Worm (Caenorhabditis elegans) whole organism, L4 larva: ENCODE measurements around the gene ndg-4.
A peak's percentile ranks its signal among the peaks of the same experiment; 100 is the strongest.

ENCODE experiments used
- D1046.2 ChIP-seq: fragments of 200-800 bp; sonication (Bioruptor generic); IDR thresholded peaks from 2 replicates; pipeline ENCODE4 v1.3.6; 2022; ENCODE audit warnings: missing genetic modification characterization, missing compliant biosample characterization
- Y105C5A.15 ChIP-seq: fragments of 200-800 bp; sonication (Bioruptor generic); IDR thresholded peaks from 2 replicates; pipeline ENCODE4 v1.3.6; 2022; ENCODE audit warnings: missing genetic modification characterization, missing compliant biosample characterization
- aha-1 ChIP-seq: fragments of 150-350 bp; peaks from one replicate; lab custom pipeline; 2014; ENCODE audit warnings: missing biosample characterization, missing genetic modification characterization
- ama-1 ChIP-seq: fragments of 150-350 bp; optimal IDR thresholded peaks from 2 replicates; lab custom pipeline; 2014; ENCODE audit warnings: inconsistent platforms, mixed read lengths
- ctbp-1 ChIP-seq: fragments of 200-800 bp; sonication (Bioruptor generic); IDR thresholded peaks from 2 replicates; pipeline ENCODE4 v1.3.6; 2022; ENCODE audit warnings: missing genetic modification reagents, missing genetic modification characterization, missing compliant biosample characterization
- dve-1 ChIP-seq: sonication (generic microtip); optimal IDR thresholded peaks from 2 replicates; lab custom pipeline; 2017; ENCODE audit warnings: antibody characterized with exemption, mild to moderate bottlenecking, missing genetic modification characterization, missing compliant biosample characterization; ENCODE audit not compliant: insufficient read depth
- fos-1 ChIP-seq: fragments of 150-350 bp; optimal IDR thresholded peaks from 2 replicates; lab custom pipeline; 2014; ENCODE audit warnings: missing biosample characterization, missing genetic modification characterization
- jun-1 ChIP-seq: fragments of 150-350 bp; optimal IDR thresholded peaks from 2 replicates; lab custom pipeline; 2014; ENCODE audit warnings: missing biosample characterization, missing genetic modification reagents, missing genetic modification characterization
- lin-13 ChIP-seq: fragments of 150-350 bp; optimal IDR thresholded peaks from 2 replicates; lab custom pipeline; 2014; ENCODE audit warnings: missing biosample characterization, missing genetic modification reagents, missing genetic modification characterization
- lin-39 ChIP-seq: fragments of 150-350 bp; optimal IDR thresholded peaks from 2 replicates; lab custom pipeline; 2014; ENCODE audit warnings: missing biosample characterization, missing genetic modification reagents, missing genetic modification characterization
- nhr-11 ChIP-seq: fragments of 150-350 bp; optimal IDR thresholded peaks from 2 replicates; lab custom pipeline; 2014; ENCODE audit warnings: missing biosample characterization, missing genetic modification characterization
- snpc-4 ChIP-seq: fragments of 150-350 bp; optimal IDR thresholded peaks from 2 replicates; lab custom pipeline; 2014; ENCODE audit warnings: missing biosample characterization, missing genetic modification characterization
- unc-130 ChIP-seq: sonication (generic microtip); optimal IDR thresholded peaks from 2 replicates; lab custom pipeline; 2016; ENCODE audit warnings: missing genetic modification reagents, missing genetic modification characterization, missing compliant biosample characterization

- TF ChIP-seq aha-1 (tag; lab: Kevin White, UChicago) (peak; percentile 82), unc-130 (no peak), Y105C5A.15 (GFP tag; lab: Robert Waterston, UW) (no peak), fos-1 (tag; lab: Kevin White, UChicago) (no peak), snpc-4 (tag; lab: Kevin White, UChicago) (no peak), dve-1 (peak; percentile 41), nhr-11 (tag; lab: Kevin White, UChicago) (no peak), ctbp-1 (GFP tag; lab: Robert Waterston, UW) (no peak), lin-13 (GFP tag; lab: Kevin White, UChicago) (no peak), lin-39 (tag; lab: Kevin White, UChicago) (no peak), D1046.2 (GFP tag; lab: Robert Waterston, UW) (no peak), jun-1 (tag; lab: Kevin White, UChicago) (no peak), ama-1 (lab: Kevin White, UChicago) (no peak)
Observed at ce11 chrIII:4506140-4506539, 39.0 kb upstream of the ndg-4 start.
